Fruit fly (Drosophila melanogaster) Kc167 (cell line): ENCODE measurements around the gene neo.

ENCODE experiments used
- Myc ChIP-seq: fragments of >200 bp; optimal IDR thresholded peaks from 2 replicates; lab custom pipeline; 2017; ENCODE audit warnings: missing external identifiers
- Sin3A ChIP-seq: fragments of >200 bp; optimal IDR thresholded peaks from 2 replicates; lab custom pipeline; 2018; ENCODE audit warnings: missing external identifiers
- h ChIP-seq: fragments of >200 bp; optimal IDR thresholded peaks from 3 replicates; lab custom pipeline; 2018; ENCODE audit warnings: missing external identifiers
- insv ChIP-seq: fragments of >200 bp; optimal IDR thresholded peaks from 3 replicates; lab custom pipeline; 2018; ENCODE audit warnings: missing external identifiers
- psq ChIP-seq: fragments of >200 bp; optimal IDR thresholded peaks from 2 replicates; lab custom pipeline; 2017; ENCODE audit warnings: missing external identifiers
- ttk ChIP-seq: sonication (Bioruptor generic); optimal IDR thresholded peaks from 2 replicates; lab custom pipeline; 2017; ENCODE audit warnings: missing external identifiers

Gene neo

DNA sequence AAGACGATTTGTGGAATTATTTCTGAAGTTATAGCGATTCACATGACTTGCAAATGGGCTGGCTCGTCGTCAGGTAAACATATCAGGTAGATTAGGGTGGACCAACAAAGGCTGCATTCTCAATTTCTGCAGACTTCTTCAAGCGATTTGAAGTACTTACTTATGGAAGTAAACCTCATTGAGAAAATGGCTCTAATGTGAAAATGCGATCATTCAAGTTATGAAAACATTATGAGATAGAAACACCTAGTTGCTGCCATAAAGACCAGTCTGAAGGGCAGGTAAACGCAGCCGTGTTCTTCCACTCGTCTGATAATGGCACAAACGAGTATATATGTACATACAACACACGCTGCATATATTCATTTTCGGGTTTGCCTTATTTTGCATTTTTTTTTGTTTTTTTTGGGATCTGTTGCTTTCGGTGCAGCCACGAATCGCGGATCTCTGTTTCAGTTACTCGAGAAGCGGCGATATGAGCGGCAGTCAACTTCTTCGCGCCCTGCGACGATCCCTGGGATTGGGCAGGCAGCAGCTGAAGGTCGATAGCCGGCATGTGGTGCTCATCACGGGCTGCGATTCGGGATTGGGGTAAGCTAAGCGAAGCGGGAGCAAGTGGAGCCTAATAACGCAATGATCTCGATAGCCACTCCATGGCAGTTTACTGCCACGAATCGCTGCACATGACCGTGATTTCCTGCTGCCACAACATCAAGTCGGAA lies 24.6 kb upstream of the neo start, which contains the start of gene sro:
TSS of gene sro (plus strand) at position 437 of the 722 bp plus-strand sequence.
- TF ChIP-seq Myc (lab: Kevin White, UChicago) (no peak), ttk (lab: Kevin White, UChicago) (no peak), h (lab: Kevin White, UChicago) (no peak), insv (lab: Kevin White, UChicago) (no peak), psq (lab: Kevin White, UChicago) (no peak), Sin3A (lab: Kevin White, UChicago) (no peak)

DNA sequence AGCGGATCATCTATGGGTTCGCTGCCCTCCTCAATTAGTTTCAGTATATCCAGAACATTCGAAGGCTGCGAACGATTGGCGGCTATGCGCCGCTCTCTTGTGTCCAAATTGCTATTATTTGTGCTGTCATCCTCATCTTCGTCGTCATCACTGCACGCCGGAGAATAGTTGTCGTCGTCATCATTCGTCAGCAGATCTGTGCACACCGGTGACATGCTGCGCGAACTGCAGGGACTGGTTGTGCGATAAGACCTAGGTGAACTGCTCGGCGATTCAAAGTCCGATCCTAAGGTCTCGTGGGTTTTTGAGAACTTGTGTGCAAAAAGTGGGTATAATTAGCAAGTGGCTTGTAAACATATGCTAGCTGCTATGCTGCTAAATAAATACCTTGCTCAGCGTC lies 21.7 kb upstream of the neo start:
- TF ChIP-seq psq (lab: Kevin White, UChicago) (no peak), Myc (lab: Kevin White, UChicago) (no peak), ttk (lab: Kevin White, UChicago) (no peak), h (lab: Kevin White, UChicago) (no peak), insv (lab: Kevin White, UChicago) (no peak), Sin3A (lab: Kevin White, UChicago) (no peak)

DNA sequence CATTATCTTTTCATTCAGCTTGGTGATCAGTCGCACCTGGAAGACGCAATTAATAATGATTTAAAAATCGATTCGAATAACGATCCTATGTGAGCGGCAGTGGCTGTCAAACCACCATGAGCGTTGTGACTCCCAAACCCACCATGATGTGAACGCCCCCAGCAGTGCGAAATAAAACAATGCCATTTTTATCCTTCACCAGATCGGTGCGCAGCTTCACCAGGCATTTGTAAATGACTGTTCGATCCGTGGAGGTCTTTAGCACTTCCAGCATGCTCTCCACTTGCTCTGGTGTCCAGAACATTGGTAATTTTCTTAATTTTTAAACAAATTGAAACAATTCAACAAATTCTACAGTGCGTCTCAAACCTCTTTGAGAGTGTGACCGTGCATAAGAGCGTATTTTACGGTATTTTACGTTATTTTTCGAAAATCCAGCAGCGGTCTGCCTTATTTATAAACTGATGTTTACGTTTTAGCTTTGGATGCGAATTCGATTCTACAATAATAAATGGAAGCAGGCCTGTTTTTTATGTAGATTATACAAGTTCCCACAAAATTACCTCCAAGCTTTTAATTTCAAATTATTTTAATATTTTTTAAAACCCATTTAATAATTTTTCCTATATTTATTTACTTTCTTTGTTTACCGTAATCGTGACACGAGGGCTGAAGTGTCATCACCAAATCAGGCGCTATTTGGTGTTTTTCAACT lies 19.8 kb upstream of the neo start, which contains the start of the genes Rnb and Drice:
TSS of gene Rnb (minus strand) at position 389 of the 715 bp plus-strand sequence.
TSS of gene Drice (plus strand) at position 693 of the 715 bp plus-strand sequence.
- TF ChIP-seq Myc (lab: Kevin White, UChicago), result no peak
- no peak for TF ChIP-seq insv (lab: Kevin White, UChicago)
- no peak for TF ChIP-seq h (lab: Kevin White, UChicago)
- no peak for TF ChIP-seq Sin3A (lab: Kevin White, UChicago)
- no peak for TF ChIP-seq psq (lab: Kevin White, UChicago)
- TF ChIP-seq ttk (lab: Kevin White, UChicago), result no peak

DNA sequence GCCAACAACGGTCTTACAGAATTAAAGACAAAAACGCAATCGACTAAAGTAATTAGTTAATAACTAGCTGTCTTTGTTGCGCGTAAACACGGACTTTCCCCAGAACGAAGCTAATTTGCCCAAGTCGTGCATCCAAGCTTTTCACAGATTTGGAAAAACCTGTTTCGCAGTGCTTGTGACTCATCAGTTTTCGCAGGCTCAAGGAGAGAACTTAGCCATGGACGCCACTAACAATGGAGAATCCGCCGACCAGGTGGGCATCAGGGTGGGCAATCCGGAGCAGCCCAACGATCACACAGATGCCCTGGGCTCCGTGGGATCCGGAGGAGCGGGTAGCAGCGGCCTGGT lies 19.3 kb upstream of the neo start:
- no peak for TF ChIP-seq Sin3A (lab: Kevin White, UChicago)
- no peak for TF ChIP-seq h (lab: Kevin White, UChicago)
- no peak for TF ChIP-seq insv (lab: Kevin White, UChicago)
- TF ChIP-seq psq (lab: Kevin White, UChicago), result no peak
- TF ChIP-seq Myc (lab: Kevin White, UChicago), result no peak
- no peak for TF ChIP-seq ttk (lab: Kevin White, UChicago)

DNA sequence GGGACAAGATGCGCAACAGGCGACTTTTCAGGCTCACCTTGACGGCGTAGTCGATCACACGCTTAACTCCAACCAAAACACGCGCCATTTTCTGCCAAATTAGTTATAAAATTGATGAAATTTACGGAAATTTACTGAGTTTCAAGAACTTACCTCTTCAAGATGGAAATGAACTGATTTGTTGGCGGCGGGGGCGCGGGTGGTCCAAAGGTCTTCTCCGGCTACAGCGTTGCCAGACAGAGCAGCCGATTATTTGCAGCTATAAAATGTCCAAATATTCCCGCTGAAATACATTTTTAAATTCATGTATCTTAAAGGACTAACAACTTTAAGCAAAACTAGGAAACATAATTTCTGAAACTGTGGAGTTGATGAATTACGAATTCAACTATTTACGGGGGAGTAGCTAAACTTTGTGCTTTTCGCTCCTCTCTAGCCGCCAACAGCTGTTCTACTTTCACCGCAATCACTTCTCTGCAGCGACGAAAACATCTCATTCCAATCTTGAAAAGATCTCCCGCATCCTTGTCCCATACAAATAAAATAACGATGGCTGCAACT lies 16.1 kb upstream of the neo start, which contains the start of the genes Etfb and CG7789:
TSS of gene Etfb (minus strand) at position 193 of the 561 bp plus-strand sequence.
TSS of gene CG7789 (plus strand) at position 444 of the 561 bp plus-strand sequence.
- TF ChIP-seq Sin3A (lab: Kevin White, UChicago), result no peak

DNA sequence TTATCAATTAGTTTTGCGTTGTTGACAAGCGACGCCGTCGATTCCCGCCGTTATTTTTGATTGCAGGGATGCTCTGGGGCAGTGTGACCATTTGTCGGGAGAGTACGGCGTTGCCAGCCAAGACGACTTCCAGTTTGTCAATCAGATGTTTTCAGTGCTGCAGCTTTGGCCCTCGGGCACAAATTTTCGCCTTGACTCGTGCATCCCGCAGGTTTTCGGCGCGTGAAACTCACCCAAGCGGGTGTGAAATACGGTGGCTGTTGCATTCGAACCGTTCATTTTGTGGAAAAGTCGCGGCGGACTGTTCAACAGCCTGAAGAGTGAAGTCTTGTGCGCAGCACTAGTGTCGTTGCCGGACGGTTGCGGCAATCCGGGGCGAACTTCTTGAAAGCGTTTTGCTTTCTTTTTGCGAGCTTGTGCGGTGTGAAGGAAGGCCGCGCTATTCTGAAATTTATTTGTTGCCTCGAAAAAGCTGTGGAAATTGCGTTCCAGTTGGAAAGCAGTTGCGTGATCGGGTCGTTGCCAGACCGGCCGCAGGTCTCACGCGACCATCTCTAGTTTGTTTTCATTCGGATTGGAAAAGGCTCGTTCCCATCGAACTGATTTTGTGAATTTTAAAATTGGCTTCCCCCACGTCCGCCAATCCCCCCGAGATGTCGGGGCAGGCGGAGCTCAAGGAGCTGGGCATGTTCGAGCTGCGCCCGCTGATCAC lies 12.1 kb upstream of the neo start, which contains the start of the genes ca and ncd:
TSS of gene ca (plus strand) at position 130 of the 712 bp plus-strand sequence.
TSS of gene ncd (minus strand) at position 446 of the 712 bp plus-strand sequence.
- TF ChIP-seq Sin3A (lab: Kevin White, UChicago) (no peak), Myc (lab: Kevin White, UChicago) (no peak), ttk (lab: Kevin White, UChicago) (no peak), psq (lab: Kevin White, UChicago) (no peak), insv (lab: Kevin White, UChicago) (no peak)

DNA sequence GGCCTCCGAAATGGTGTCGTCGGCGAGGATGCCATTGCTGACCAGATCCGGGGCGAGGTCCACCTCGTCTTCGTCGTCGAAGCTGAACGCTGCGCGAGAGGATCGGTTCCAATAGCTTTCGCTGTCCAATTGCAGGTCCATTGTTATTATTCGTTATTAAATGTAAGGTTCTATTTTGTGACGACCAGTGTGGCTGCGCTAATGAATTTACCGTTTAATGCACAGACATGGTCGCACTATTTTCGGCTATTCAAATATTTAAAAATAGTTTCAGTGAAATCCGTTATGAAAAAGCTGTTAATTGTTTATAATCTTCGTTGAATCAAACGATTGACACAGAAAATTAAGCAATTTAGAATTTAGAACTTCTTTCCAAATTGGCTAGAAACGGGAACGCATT lies 2.7 kb upstream of the neo start, which contains the start of gene Vps16B:
TSS of gene Vps16B (minus strand) at position 186 of the 400 bp plus-strand sequence.
- no peak for TF ChIP-seq psq (lab: Kevin White, UChicago)
- no peak for TF ChIP-seq Sin3A (lab: Kevin White, UChicago)
- TF ChIP-seq Myc (lab: Kevin White, UChicago), result no peak
- TF ChIP-seq h (lab: Kevin White, UChicago), result no peak
- no peak for TF ChIP-seq insv (lab: Kevin White, UChicago)
- no peak for TF ChIP-seq ttk (lab: Kevin White, UChicago)

DNA sequence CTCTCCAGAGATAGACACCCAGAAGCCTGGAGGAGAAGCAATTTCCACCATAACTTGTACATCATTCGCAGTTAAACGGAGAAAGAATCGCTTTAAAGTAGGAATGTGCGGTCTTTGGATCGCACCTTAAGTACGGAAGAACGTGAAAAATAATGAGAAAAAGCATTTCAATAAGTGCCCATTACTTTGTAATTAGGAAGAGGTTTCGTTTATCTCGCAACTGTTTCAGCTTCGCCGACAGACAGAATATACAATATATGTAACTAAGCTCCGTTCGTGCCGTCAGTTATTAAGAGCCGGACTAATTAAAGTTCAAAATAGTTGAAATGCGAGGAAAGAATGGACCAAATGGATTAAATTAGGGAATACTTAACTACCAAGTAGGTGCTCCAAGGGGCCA lies 1.3 kb upstream of the neo start, which contains the start of gene CG7829:
TSS of gene CG7829 (minus strand) at position 101 of the 400 bp plus-strand sequence.
- no peak for TF ChIP-seq h (lab: Kevin White, UChicago)
- TF ChIP-seq insv (lab: Kevin White, UChicago), result no peak
- no peak for TF ChIP-seq psq (lab: Kevin White, UChicago)
- no peak for TF ChIP-seq ttk (lab: Kevin White, UChicago)
- no peak for TF ChIP-seq Myc (lab: Kevin White, UChicago)
- no peak for TF ChIP-seq Sin3A (lab: Kevin White, UChicago)

DNA sequence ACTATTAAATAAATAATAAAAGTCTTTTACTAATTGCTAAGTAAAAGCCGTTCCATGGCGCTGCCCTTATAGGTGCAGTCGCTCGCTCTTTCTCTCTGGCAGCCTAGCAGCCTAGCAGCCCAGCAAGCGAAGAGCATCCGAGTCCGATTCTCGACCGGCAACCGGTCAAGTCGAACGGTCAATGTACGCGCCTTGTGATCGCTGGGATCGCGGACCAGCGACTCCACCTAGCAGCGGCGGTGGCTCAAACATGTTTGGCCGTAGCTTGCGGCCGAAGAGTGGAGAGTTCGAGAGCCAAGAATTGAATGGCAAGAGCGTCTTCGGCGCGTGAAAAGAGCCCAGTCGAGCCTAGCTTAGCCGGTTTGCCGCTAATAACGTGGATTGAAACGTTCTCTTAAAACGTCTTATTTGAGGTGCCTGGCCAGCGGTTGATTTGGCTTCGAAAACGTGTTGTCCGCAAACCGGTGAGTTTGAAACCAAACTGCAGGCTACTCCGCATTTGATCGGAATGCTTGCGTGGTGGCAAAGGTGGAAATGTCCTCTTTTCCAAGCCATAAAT lies 10.4 kb downstream of the neo start:
- TF ChIP-seq Sin3A (lab: Kevin White, UChicago), result no peak
- no peak for TF ChIP-seq Myc (lab: Kevin White, UChicago)
- TF ChIP-seq ttk (lab: Kevin White, UChicago), result no peak
- no peak for TF ChIP-seq h (lab: Kevin White, UChicago)
- TF ChIP-seq psq (lab: Kevin White, UChicago), result no peak

DNA sequence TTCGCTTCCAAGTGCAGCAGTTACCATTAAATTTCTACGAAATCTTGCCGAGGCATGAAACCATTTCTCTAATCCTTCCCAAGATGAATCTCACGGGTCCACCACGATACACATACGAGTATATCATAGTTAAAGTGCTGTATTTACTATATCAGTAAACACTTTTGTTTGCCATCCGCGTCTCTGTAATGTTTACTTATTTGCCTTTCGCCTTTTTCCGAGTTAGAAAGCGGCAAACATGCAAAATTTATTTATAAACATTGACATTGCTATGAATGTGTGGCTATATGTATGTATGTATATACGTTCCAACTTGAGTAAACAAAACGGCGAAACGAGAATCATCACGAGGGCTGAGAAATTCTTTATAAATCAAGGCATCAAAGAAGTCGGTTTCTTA lies 12.0 kb downstream of the neo start:
- TF ChIP-seq Sin3A (lab: Kevin White, UChicago) (no peak), ttk (lab: Kevin White, UChicago) (no peak), insv (lab: Kevin White, UChicago) (no peak), h (lab: Kevin White, UChicago) (no peak), psq (lab: Kevin White, UChicago) (no peak), Myc (lab: Kevin White, UChicago) (no peak)
